Fruit fly (Drosophila melanogaster): Measurements from ENCODE around the gene CG32219.

Gene CG32219

DNA sequence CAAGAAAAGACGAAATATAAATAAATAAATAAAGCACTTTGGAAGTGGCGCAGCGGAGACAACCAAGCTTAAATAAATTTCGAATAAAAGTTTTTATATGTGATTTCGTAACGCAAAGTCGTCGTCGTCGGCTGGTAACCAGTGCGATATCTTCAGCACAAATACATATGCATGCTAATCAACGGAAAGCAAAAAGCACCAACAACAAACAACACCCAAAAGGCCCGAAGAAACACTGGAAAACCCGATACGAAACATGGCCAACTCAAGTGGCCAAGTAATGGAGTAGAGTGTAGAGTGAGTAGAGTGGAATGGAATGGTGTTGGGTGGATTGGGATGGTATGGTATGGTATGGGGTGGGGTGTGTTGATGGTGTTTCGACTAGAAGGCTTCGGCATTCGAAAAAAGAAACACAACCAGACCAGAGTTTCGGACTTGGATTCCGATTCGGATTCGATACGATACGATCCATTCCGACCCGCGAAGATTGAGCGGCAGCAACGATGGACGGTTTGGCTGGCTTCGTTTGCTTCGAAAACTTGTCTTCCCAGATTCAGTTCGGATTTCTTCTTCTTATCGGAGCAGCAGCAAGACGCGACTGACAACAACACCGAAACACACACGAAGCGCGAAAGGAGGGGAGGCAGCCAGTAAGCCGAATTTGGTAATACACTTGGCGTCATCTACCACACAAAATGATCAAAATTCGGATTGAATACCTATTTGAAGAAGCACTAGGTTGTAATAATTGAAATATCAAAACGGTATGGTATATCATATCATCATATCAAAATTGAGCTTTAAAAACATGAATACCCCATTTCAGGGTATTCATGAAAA is 48.2 kb downstream of the CG32219 start (continued):
- peak; percentile 97 for TF ChIP-seq Atf6 (GFP tag; IDR thresholded peaks at IDR 0.05)
- peak; percentile 97 for TF ChIP-seq CG7786 (GFP tag; optimal IDR thresholded peaks at IDR 0.05)
- peak; percentile 96 for TF ChIP-seq tx (GFP tag; optimal IDR thresholded peaks at IDR 0.05)
- peak; percentile 49 for TF ChIP-seq NC2β (GFP tag; optimal IDR thresholded peaks at IDR 0.05)
- peak in 1 of 2 experiments; percentile 96 for TF ChIP-seq eve (GFP tag; optimal IDR thresholded peaks at IDR 0.05)
- peak; percentile 91 for TF ChIP-seq Max (GFP tag; optimal IDR thresholded peaks at IDR 0.05)
- TF ChIP-seq CG15269 (tag; optimal IDR thresholded peaks at IDR 0.05): peak; percentile 97
- TF ChIP-seq CG34422 (GFP tag; IDR thresholded peaks at IDR 0.05): peak; percentile 84
- TF ChIP-seq CG17361 (GFP tag; IDR thresholded peaks at IDR 0.05): peak; percentile 72
- peak; percentile 67 for TF ChIP-seq Nf-YA (GFP tag; IDR thresholded peaks at IDR 0.05)
- peak; percentile 88 for TF ChIP-seq CG17612 (GFP tag; IDR thresholded peaks at IDR 0.05)
- peak; percentile 79 for TF ChIP-seq cato (GFP tag; optimal IDR thresholded peaks at IDR 0.05; ENCODE audit: borderline replicate concordance)
- peak; percentile 79 for TF ChIP-seq Hand (GFP tag; optimal IDR thresholded peaks at IDR 0.05)
- TF ChIP-seq CG8765 (GFP tag; IDR thresholded peaks at IDR 0.05): no peak
- peak; percentile 91 for TF ChIP-seq CG11085 (GFP tag; IDR thresholded peaks at IDR 0.05)
- TF ChIP-seq gcm (GFP tag; optimal IDR thresholded peaks at IDR 0.05): peak; percentile 89
- TF ChIP-seq Myb (GFP tag; optimal IDR thresholded peaks at IDR 0.05): peak; percentile 88
- TF ChIP-seq fd96Cb (tag; optimal IDR thresholded peaks at IDR 0.05): peak; percentile 87
- TF ChIP-seq CG4707 (GFP tag; optimal IDR thresholded peaks at IDR 0.05): peak; percentile 86
- peak; percentile 77 for TF ChIP-seq Ada2b (GFP tag; IDR thresholded peaks at IDR 0.05)
- TF ChIP-seq Camta (GFP tag; optimal IDR thresholded peaks at IDR 0.05): peak; percentile 40
- peak; percentile 88 for TF ChIP-seq CG18764 (GFP tag; optimal IDR thresholded peaks at IDR 0.05)
- peak; percentile 94 for TF ChIP-seq tgo (GFP tag; IDR thresholded peaks at IDR 0.05)
- no peak for TF ChIP-seq CG15479 (GFP tag; optimal IDR thresholded peaks at IDR 0.05)
- TF ChIP-seq TFAM (GFP tag; optimal IDR thresholded peaks at IDR 0.05): peak; percentile 65
- TF ChIP-seq CG31388 (GFP tag; optimal IDR thresholded peaks at IDR 0.05): peak; percentile 60
- peak; percentile 92 for TF ChIP-seq ab (GFP tag; optimal IDR thresholded peaks at IDR 0.05)
- peak; percentile 96 for TF ChIP-seq unpg (GFP tag; optimal IDR thresholded peaks at IDR 0.05)
- peak; percentile 97 for TF ChIP-seq CG14014 (GFP tag; IDR thresholded peaks at IDR 0.05)
- TF ChIP-seq CG1529 (GFP tag; optimal IDR thresholded peaks at IDR 0.05): peak; percentile 84
- TF ChIP-seq Sry-β (GFP tag; optimal IDR thresholded peaks at IDR 0.05): peak; percentile 57
- TF ChIP-seq pros (GFP tag; optimal IDR thresholded peaks at IDR 0.05): peak; percentile 84
- TF ChIP-seq CG1647 (GFP tag; optimal IDR thresholded peaks at IDR 0.05): peak; percentile 87
- TF ChIP-seq CG9876 (GFP tag; optimal IDR thresholded peaks at IDR 0.05): peak; percentile 90
- TF ChIP-seq Pdp1 (GFP tag; optimal IDR thresholded peaks at IDR 0.05): peak; percentile 91 to 96
- no peak for TF ChIP-seq pan (optimal IDR thresholded peaks at IDR 0.05)
- TF ChIP-seq pan (GFP tag; optimal IDR thresholded peaks at IDR 0.05 in 1 of 2, IDR thresholded peaks at IDR 0.05 in 1 of 2): peak in 1 of 2 experiments; percentile 97
- TF ChIP-seq hb (GFP tag; IDR thresholded peaks at IDR 0.05; ENCODE audit: partially characterized antibody): no peak
- peak; percentile 85 for TF ChIP-seq peb (GFP tag; IDR thresholded peaks at IDR 0.05)
- TF ChIP-seq luna (GFP tag; optimal IDR thresholded peaks at IDR 0.05): no peak
- peak; percentile 79 for TF ChIP-seq twi (tag; optimal IDR thresholded peaks at IDR 0.05)
- TF ChIP-seq hkb (optimal IDR thresholded peaks at IDR 0.05): no peak
- TF ChIP-seq hkb (GFP tag; IDR thresholded peaks at IDR 0.05): peak; percentile 96
- TF ChIP-seq en (GFP tag; optimal IDR thresholded peaks at IDR 0.05): peak; percentile 92
- TF ChIP-seq Gsc (GFP tag; IDR thresholded peaks at IDR 0.05): no peak
- TF ChIP-seq CG3065 (GFP tag; optimal IDR thresholded peaks at IDR 0.05): peak; percentile 71
- peak; percentile 84 for TF ChIP-seq CG10462 (GFP tag; optimal IDR thresholded peaks at IDR 0.05)
- TF ChIP-seq CG4360 (GFP tag; IDR thresholded peaks at IDR 0.05): peak; percentile 41
- peak; percentile 94 for TF ChIP-seq H2.0 (GFP tag; IDR thresholded peaks at IDR 0.05)
- TF ChIP-seq CG6175 (GFP tag; IDR thresholded peaks at IDR 0.05): peak; percentile 94

All from whole organism, embryonic.